Fruit fly (Drosophila melanogaster): ENCODE data around the gene alphaTub67C.

The alphaTub67C gene

DNA sequence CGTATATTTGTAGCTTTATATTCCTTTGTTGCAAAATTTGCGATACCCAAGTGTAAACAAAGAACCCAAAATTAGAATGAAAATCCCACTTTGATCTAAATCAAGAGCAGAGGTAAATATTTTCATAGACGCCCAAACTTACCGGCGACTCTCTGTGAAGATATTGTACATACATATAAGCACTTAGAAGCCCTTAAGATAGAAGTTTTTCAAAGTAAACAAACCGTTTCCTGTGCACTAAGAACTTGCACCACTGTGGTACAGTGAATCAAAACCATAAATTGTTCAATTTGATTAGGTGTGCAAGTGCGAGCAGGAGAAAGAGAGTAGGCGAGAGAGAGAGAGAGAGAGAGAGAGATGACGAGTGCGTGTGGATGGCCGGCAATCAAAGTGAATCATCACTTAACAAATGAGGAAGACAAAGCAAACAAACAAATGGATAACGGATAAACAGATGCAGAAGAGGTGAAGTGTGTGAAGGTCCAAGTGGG is 3.0 kb upstream of the alphaTub67C start (continued):
- peak; percentile 17 for TF ChIP-seq rgr (GFP tag; optimal IDR thresholded peaks at IDR 0.05)

- no peak for TF ChIP-seq Myc (optimal IDR thresholded peaks at IDR 0.05)
- peak; percentile 38 for TF ChIP-seq sage (GFP tag; optimal IDR thresholded peaks at IDR 0.05)
Observed at dm6 chr3L:9678994-9679393, 2.1 kb upstream of the alphaTub67C start, which contains the start of the genes fry and CG16717. Gene fry, minus strand, starts transcription at chr3L:9679103. Gene CG16717, plus strand, starts transcription at chr3L:9679201.

dm6 chr3L:9684871-9685270 is 3.8 kb downstream of the alphaTub67C start, which contains the start of gene CG16719:
Gene CG16719, plus strand, starts transcription at chr3L:9685171.
- TF ChIP-seq Sp1 (GFP tag; optimal IDR thresholded peaks at IDR 0.05) (no peak), br (GFP tag; optimal IDR thresholded peaks at IDR 0.05) (no peak), Myc (optimal IDR thresholded peaks at IDR 0.05) (no peak), Abd-B (GFP tag; optimal IDR thresholded peaks at IDR 0.05) (no peak), N (GFP tag; optimal IDR thresholded peaks at IDR 0.05) (no peak)

DNA sequence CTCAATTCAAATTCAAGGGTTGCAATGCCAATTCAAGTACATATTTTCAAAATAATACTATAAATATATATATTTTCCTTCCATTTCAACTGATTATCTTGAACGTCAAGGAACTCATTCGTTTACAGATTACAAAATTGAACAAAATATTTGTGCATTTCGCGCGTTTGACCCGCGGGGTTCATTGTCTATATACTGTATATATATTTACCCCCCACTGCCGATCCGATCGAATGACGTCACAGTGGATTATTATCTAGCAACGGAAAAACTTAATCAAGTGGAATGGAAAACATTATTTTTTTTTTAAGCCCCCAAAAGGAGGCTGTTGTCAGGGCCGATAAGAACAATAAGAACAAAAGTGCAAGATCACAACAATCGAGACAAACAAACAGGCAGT is 6.5 kb downstream of the alphaTub67C start:
- TF ChIP-seq CG9705 (GFP tag; optimal IDR thresholded peaks at IDR 0.05) (no peak), dmrt93B (GFP tag; optimal IDR thresholded peaks at IDR 0.05) (no peak), Dif (GFP tag; optimal IDR thresholded peaks at IDR 0.05; ENCODE audit: partially characterized antibody) (no peak), sv (GFP tag; optimal IDR thresholded peaks at IDR 0.05) (no peak)

DNA sequence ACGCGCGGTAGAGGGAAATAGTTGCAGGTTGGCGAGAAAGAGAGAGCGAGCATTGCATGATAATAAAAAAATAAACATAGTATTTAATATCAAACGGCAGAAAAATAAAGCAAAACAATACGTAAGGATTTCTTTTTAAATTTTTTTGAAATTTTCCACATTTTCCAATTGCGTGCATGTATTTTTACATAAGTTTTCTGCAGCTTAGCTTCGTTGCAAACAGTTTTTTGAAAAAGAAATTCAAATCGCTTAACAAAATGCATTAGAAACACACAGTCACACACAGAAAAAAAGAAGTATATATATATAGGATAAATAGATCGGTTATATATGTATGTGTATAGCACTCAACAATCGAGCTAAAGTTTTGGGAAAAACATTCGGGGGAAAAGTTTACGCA is 7.6 kb downstream of the alphaTub67C start:
- TF ChIP-seq HLH106 (tag; optimal IDR thresholded peaks at IDR 0.05) (no peak), sage (GFP tag; optimal IDR thresholded peaks at IDR 0.05) (no peak), foxo (GFP tag; optimal IDR thresholded peaks at IDR 0.05) (no peak), Dif (GFP tag; optimal IDR thresholded peaks at IDR 0.05; ENCODE audit: partially characterized antibody) (no peak), Hnf4 (GFP tag; optimal IDR thresholded peaks at IDR 0.05) (no peak), Vsx2 (GFP tag; optimal IDR thresholded peaks at IDR 0.05; ENCODE audit: partially characterized antibody) (no peak), N (GFP tag; optimal IDR thresholded peaks at IDR 0.05) (no peak), brk (GFP tag; optimal IDR thresholded peaks at IDR 0.05) (no peak), rgr (GFP tag; optimal IDR thresholded peaks at IDR 0.05) (no peak), br (GFP tag; optimal IDR thresholded peaks at IDR 0.05) (no peak), dsf (GFP tag; optimal IDR thresholded peaks at IDR 0.05; ENCODE audit: borderline replicate concordance) (no peak), jim (GFP tag; optimal IDR thresholded peaks at IDR 0.05) (no peak), tai (GFP tag; optimal IDR thresholded peaks at IDR 0.05) (no peak), lola (GFP tag; optimal IDR thresholded peaks at IDR 0.05) (no peak), h (GFP tag; optimal IDR thresholded peaks at IDR 0.05) (no peak), CrebA (GFP tag; optimal IDR thresholded peaks at IDR 0.05; ENCODE audit: borderline replicate concordance) (no peak), Sp1 (GFP tag; optimal IDR thresholded peaks at IDR 0.05) (no peak), sv (GFP tag; optimal IDR thresholded peaks at IDR 0.05) (no peak), Mio (GFP tag; optimal IDR thresholded peaks at IDR 0.05) (no peak)

- TF ChIP-seq Rel (GFP tag; optimal IDR thresholded peaks at IDR 0.05) (no peak), Rel (tag; optimal IDR thresholded peaks at IDR 0.05) (no peak), Dfd (GFP tag; optimal IDR thresholded peaks at IDR 0.05) (peak; percentile 10)
Observed at dm6 chr3L:9689809-9690208, 8.7 kb downstream of the alphaTub67C start.

- TF ChIP-seq psq (GFP tag; optimal IDR thresholded peaks at IDR 0.05): peak; percentile 39
- peak in 1 of 2 experiments; percentile 63 for TF ChIP-seq foxo (GFP tag; optimal IDR thresholded peaks at IDR 0.05)
- TF ChIP-seq ey (GFP tag; optimal IDR thresholded peaks at IDR 0.05): peak; percentile 45
- no peak for TF ChIP-seq Jra (GFP tag; optimal IDR thresholded peaks at IDR 0.05)
- TF ChIP-seq brk (GFP tag; optimal IDR thresholded peaks at IDR 0.05): peak; percentile 11
- TF ChIP-seq rgr (GFP tag; optimal IDR thresholded peaks at IDR 0.05): peak; percentile 46
- peak; percentile 24 for TF ChIP-seq Sp1 (GFP tag; optimal IDR thresholded peaks at IDR 0.05)
- TF ChIP-seq usp (GFP tag; optimal IDR thresholded peaks at IDR 0.05): no peak
- peak; percentile 38 for TF ChIP-seq Hnf4 (GFP tag; optimal IDR thresholded peaks at IDR 0.05)
- peak; percentile 40 for TF ChIP-seq OdsH (GFP tag; optimal IDR thresholded peaks at IDR 0.05)
- no peak for TF ChIP-seq CG32264 (GFP tag; optimal IDR thresholded peaks at IDR 0.05)
- TF ChIP-seq h (GFP tag; optimal IDR thresholded peaks at IDR 0.05): peak; percentile 61
- TF ChIP-seq tai (GFP tag; optimal IDR thresholded peaks at IDR 0.05): peak; percentile 41
- TF ChIP-seq fru (GFP tag; optimal IDR thresholded peaks at IDR 0.05): peak; percentile 58
- TF ChIP-seq jim (GFP tag; optimal IDR thresholded peaks at IDR 0.05): no peak
- no peak for TF ChIP-seq Abd-B (GFP tag; optimal IDR thresholded peaks at IDR 0.05)
- peak; percentile 41 for TF ChIP-seq HLH106 (tag; optimal IDR thresholded peaks at IDR 0.05)
- TF ChIP-seq Dfd (GFP tag; optimal IDR thresholded peaks at IDR 0.05): peak; percentile 22
- TF ChIP-seq Rel (GFP tag; optimal IDR thresholded peaks at IDR 0.05): no peak
- TF ChIP-seq Rel (tag; optimal IDR thresholded peaks at IDR 0.05): no peak
- TF ChIP-seq Hr78 (GFP tag; optimal IDR thresholded peaks at IDR 0.05): no peak
- no peak for TF ChIP-seq CrebA (GFP tag; optimal IDR thresholded peaks at IDR 0.05; ENCODE audit: borderline replicate concordance)
Observed at dm6 chr3L:9690798-9691475, 9.9 kb downstream of the alphaTub67C start.

All from whole organism, wandering third instar larva.